Worm (Caenorhabditis elegans) whole organism, early embryonic: ENCODE data around the gene F19B6.1.

Source experiments
- F13C5.2 ChIP-seq: sonication (generic microtip); optimal IDR thresholded peaks from 2 replicates; lab custom pipeline; 2017; ENCODE audit warnings: mild to moderate bottlenecking, missing genetic modification characterization, inconsistent platforms, missing compliant biosample characterization
- aly-1 ChIP-seq: sonication (generic microtip); optimal IDR thresholded peaks from 2 replicates; lab custom pipeline; 2016; ENCODE audit warnings: missing genetic modification characterization, missing compliant biosample characterization
- ama-1 ChIP-seq: fragments of 150-350 bp; optimal IDR thresholded peaks from 2 replicates; lab custom pipeline; 2014
- ceh-13 ChIP-seq: fragments of 200-800 bp; sonication (Bioruptor generic); optimal IDR thresholded peaks from 2 replicates; lab custom pipeline; 2018; ENCODE audit warnings: mild to moderate bottlenecking, missing genetic modification characterization, missing compliant biosample characterization
- ceh-36 ChIP-seq: sonication (generic microtip); optimal IDR thresholded peaks from 2 replicates; lab custom pipeline; 2016; ENCODE audit warnings: missing genetic modification characterization, inconsistent platforms, missing compliant biosample characterization
- ets-7 ChIP-seq: sonication (generic microtip); optimal IDR thresholded peaks from 2 replicates; lab custom pipeline; 2016; ENCODE audit warnings: missing genotype, missing genetic modification characterization, missing compliant biosample characterization
- flt-1 ChIP-seq: fragments of 200-800 bp; sonication (Bioruptor generic); IDR thresholded peaks from 2 replicates; pipeline ENCODE4 v1.3.6; 2022; ENCODE audit warnings: missing genetic modification characterization, missing compliant biosample characterization
- hmbx-1 ChIP-seq: sonication (generic microtip); optimal IDR thresholded peaks from 2 replicates; lab custom pipeline; 2016; ENCODE audit warnings: mild to moderate bottlenecking, missing genetic modification characterization, missing compliant biosample characterization
- hmg-4 ChIP-seq: fragments of 200-800 bp; sonication (Bioruptor generic); optimal IDR thresholded peaks from 2 replicates; lab custom pipeline; 2018; ENCODE audit warnings: mild to moderate bottlenecking, missing genetic modification characterization, missing compliant biosample characterization
- hnd-1 ChIP-seq: sonication (generic microtip); optimal IDR thresholded peaks from 2 replicates; lab custom pipeline; 2016; ENCODE audit warnings: missing genetic modification characterization, missing compliant biosample characterization
- pes-1 ChIP-seq: fragments of 200-800 bp; sonication (Bioruptor generic); IDR thresholded peaks from 2 replicates; pipeline ENCODE4 v1.3.6; 2022; ENCODE audit warnings: missing genetic modification reagents, missing genetic modification characterization, missing compliant biosample characterization
- sea-1 ChIP-seq: fragments of 200-800 bp; sonication (Bioruptor generic); conservative IDR thresholded peaks from 2 replicates; pipeline ENCODE4 v1.3.6; 2022; ENCODE audit warnings: missing genetic modification characterization, missing compliant biosample characterization
- tbx-11 ChIP-seq: fragments of 200-800 bp; sonication (Bioruptor generic); IDR thresholded peaks from 2 replicates; pipeline ENCODE4 v1.3.6; 2022; ENCODE audit warnings: missing genetic modification characterization, missing compliant biosample characterization

DNA sequence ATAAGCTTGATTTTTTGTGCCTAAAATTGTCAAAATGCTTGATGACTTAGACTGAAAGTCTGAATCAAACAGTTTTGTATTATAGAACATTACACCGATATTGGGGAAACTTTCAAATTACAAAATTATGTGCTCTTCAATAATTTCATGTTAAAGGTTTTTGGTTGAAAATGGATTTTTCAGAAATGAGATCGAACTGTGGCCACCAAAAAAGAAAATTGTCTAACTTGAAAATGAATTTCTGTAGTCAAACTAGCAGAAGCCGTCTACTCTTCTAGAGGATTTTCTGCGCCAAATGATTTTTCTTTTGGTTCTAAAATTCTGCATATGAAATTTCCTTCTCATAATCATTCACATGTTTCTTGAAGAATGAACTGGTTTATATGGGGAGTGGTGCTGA is 5.0 kb upstream of the F19B6.1 start:
- no peak for TF ChIP-seq ama-1 (lab: Kevin White, UChicago)
- TF ChIP-seq sea-1 = no peak
- no peak for TF ChIP-seq tbx-11
- no peak for TF ChIP-seq aly-1
- TF ChIP-seq hmg-4 (GFP tag; lab: Kevin White, UChicago) = no peak
- TF ChIP-seq ceh-13 (GFP tag; lab: Kevin White, UChicago) = no peak
- TF ChIP-seq hmbx-1 = no peak
- no peak for TF ChIP-seq flt-1
- no peak for TF ChIP-seq F13C5.2 (tag; lab: Kevin White, UChicago)
- TF ChIP-seq pes-1 (GFP tag; lab: Robert Waterston, UW) = no peak
- TF ChIP-seq ceh-36 (tag; lab: Kevin White, UChicago) = no peak
- TF ChIP-seq ets-7 (tag; lab: Kevin White, UChicago) = no peak
- no peak for TF ChIP-seq hnd-1 (tag; lab: Kevin White, UChicago)
